Worm (Caenorhabditis elegans) whole organism, L4/young adult: Measurements from ENCODE around the gene yju-2.

ENCODE experiments used
- dao-5 ChIP-seq: sonication (generic microtip); optimal IDR thresholded peaks from 2 replicates; lab custom pipeline; 2016; ENCODE audit warnings: missing genotype, missing genetic modification characterization, moderate library complexity, missing compliant biosample characterization
- him-1 ChIP-seq: sonication (generic microtip); optimal IDR thresholded peaks from 2 replicates; lab custom pipeline; 2016; ENCODE audit warnings: missing genotype, missing genetic modification reagents, missing genetic modification characterization, missing compliant biosample characterization

DNA sequence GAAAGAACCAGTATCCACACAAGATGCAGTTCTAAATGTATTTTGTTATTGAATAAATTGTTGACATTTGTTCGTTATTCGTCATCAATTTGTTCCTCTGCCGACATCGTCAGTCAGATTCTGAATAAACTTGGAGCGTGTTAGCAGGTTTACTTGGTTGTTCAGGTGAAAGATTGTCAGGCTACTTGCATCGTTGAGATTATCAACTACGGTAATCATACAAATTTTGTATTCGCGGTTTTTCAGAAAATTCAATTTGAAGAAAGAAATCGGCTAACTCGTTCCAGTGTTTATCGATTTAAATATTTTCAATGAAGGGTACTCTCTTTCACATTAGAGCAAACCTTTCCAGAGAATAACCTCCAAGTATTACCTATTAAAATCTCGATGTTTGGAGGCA is 25.6 kb downstream of the yju-2 start, which contains the start of gene R151.2:
- TF ChIP-seq him-1 (tag; lab: Kevin White, UChicago) (no peak), dao-5 (tag; lab: Kevin White, UChicago) (no peak)
